Worm (Caenorhabditis elegans): ENCODE measurements around the gene C45B11.8.

Gene C45B11.8

DNA sequence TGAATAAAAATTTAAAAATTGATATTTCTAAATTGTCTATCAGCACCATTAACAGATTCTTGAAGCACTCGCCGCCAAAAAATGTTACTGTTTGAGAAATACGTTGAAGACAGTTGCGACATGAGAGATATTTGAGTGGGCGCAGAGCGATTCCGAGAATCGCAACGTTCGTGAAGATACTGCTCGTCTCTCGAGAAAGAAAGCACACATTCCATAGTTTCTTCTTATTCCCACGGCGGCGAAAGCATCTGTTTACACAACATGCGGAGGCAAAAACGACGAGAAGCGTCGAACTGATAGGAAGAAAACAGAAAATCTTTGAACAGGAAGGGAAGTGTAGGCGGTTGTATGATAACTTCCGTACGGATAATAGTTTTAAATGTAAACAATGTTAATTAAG, 41.9 kb downstream of the C45B11.8 start (continued):
- TF ChIP-seq lin-13 (GFP tag; optimal IDR thresholded peaks at IDR 0.05) (peak; percentile 21), lin-39 (tag; optimal IDR thresholded peaks at IDR 0.05) (no peak)

DNA sequence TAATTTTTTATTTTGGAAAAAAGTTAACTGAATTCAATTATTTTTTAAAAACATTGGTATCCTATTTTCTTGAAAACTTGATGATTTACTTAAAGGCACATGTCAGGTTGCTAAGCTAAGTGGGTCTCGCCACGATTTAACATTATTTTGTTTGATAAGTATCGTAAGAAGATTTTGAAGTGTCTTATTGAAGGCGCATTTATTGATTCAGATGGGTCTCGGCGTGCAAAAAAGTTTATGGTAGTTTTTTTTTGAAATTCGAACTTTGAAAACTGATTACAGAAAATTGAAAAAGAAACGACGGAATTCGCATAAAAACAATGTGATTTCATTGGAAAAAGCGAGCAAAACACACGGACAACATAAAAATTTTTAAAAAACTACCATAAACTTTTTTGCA, 42.4 kb downstream of the C45B11.8 start:
- TF ChIP-seq gmeb-1 (tag; optimal IDR thresholded peaks at IDR 0.05) = no peak
- no peak for TF ChIP-seq mbf-1 (tag; optimal IDR thresholded peaks at IDR 0.05)

ce11 chrV:11083691-11084090, 43.1 kb downstream of the C45B11.8 start:
- peak; percentile 68 for TF ChIP-seq C34F6.9 (tag; optimal IDR thresholded peaks at IDR 0.05)
- TF ChIP-seq mab-5 (tag; optimal IDR thresholded peaks at IDR 0.05) = peak; percentile 38
- no peak for TF ChIP-seq nhr-77 (tag; optimal IDR thresholded peaks at IDR 0.05)
- TF ChIP-seq zag-1 (tag; optimal IDR thresholded peaks at IDR 0.05) = no peak
- no peak for TF ChIP-seq R02D3.7 (tag; optimal IDR thresholded peaks at IDR 0.05)
- TF ChIP-seq Y55F3AM.14 (GFP tag; optimal IDR thresholded peaks at IDR 0.05) = peak; percentile 5
- TF ChIP-seq sma-9 (GFP tag; optimal IDR thresholded peaks at IDR 0.05) = peak; percentile 61
- TF ChIP-seq sma-9 (tag; optimal IDR thresholded peaks at IDR 0.05) = no peak
- peak; percentile 19 to 37 for TF ChIP-seq mdl-1 (tag; optimal IDR thresholded peaks at IDR 0.05)
- TF ChIP-seq lsy-2 (tag; optimal IDR thresholded peaks at IDR 0.05) = peak in 1 of 2 experiments; percentile 62
- peak; percentile 77 for TF ChIP-seq nhr-129 (tag; optimal IDR thresholded peaks at IDR 0.05)
- TF ChIP-seq alr-1 (tag; optimal IDR thresholded peaks at IDR 0.05) = no peak
- TF ChIP-seq sem-4 (tag; optimal IDR thresholded peaks at IDR 0.05) = no peak
- TF ChIP-seq elt-1 (tag; optimal IDR thresholded peaks at IDR 0.05) = no peak
- TF ChIP-seq egl-27 (tag; optimal IDR thresholded peaks at IDR 0.05) = no peak
- no peak for TF ChIP-seq ceh-82 (tag; optimal IDR thresholded peaks at IDR 0.05)
- TF ChIP-seq nhr-12 (tag; optimal IDR thresholded peaks at IDR 0.05) = no peak
- peak; percentile 84 for TF ChIP-seq F13H6.1 (tag; optimal IDR thresholded peaks at IDR 0.05)
- TF ChIP-seq snpc-4 (tag; optimal IDR thresholded peaks at IDR 0.05) = no peak
- TF ChIP-seq lin-13 (GFP tag; optimal IDR thresholded peaks at IDR 0.05) = peak; percentile 33
- peak; percentile 29 for TF ChIP-seq unc-55 (GFP tag; optimal IDR thresholded peaks at IDR 0.05)

DNA sequence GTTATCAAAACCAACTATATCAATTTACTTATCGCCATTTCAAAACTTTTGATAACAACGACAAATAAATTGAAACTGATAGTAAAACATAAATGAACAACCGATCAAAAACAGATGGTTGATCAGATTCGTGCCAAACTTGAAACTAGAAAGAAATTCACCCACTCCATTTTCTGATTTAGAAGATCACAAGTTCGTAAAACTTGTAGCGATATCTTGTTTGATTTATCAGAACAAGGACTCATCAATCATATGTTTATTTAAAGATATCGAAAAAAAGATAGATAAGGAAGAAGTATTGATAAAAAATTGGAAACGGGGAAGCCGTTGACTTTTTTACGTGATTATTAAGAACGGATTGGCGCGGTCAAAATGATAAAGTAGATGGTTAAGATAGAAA, 46.5 kb downstream of the C45B11.8 start:
- TF ChIP-seq snpc-4 (tag; optimal IDR thresholded peaks at IDR 0.05) = no peak
- TF ChIP-seq gmeb-1 (tag; optimal IDR thresholded peaks at IDR 0.05) = peak; percentile 2
- TF ChIP-seq nhr-129 (tag; optimal IDR thresholded peaks at IDR 0.05) = no peak
- no peak for TF ChIP-seq skn-1 (tag; optimal IDR thresholded peaks at IDR 0.05)
- no peak for TF ChIP-seq lin-11 (tag; optimal IDR thresholded peaks at IDR 0.05)
- TF ChIP-seq fos-1 (tag; optimal IDR thresholded peaks at IDR 0.05) = peak; percentile 4
- peak; percentile 46 for TF ChIP-seq blmp-1 (tag; optimal IDR thresholded peaks at IDR 0.05; ENCODE audit: insufficient read depth)
- TF ChIP-seq sma-3 (GFP tag; optimal IDR thresholded peaks at IDR 0.05) = peak; percentile 6
- TF ChIP-seq crh-2 (tag; optimal IDR thresholded peaks at IDR 0.05) = no peak
- TF ChIP-seq zag-1 (tag; optimal IDR thresholded peaks at IDR 0.05) = no peak
- no peak for TF ChIP-seq ceh-16 (tag; optimal IDR thresholded peaks at IDR 0.05)
- TF ChIP-seq R02D3.7 (tag; optimal IDR thresholded peaks at IDR 0.05) = no peak

ce11 chrV:11087519-11087998, 47.0 kb downstream of the C45B11.8 start, which contains the start of gene Y42A5A.1:
TSS of gene Y42A5A.1 (plus strand) at chrV:11087948.
- TF ChIP-seq egl-27 (tag; optimal IDR thresholded peaks at IDR 0.05) (no peak), nhr-25 (tag; optimal IDR thresholded peaks at IDR 0.05) (peak; percentile 49)

Measured in whole organism, L2 larva.